Fruit fly (Drosophila melanogaster) whole organism, embryonic: Measurements from ENCODE around the gene CG3630.
A peak's percentile ranks its signal among the peaks of the same experiment; 100 is the strongest.

Experiments used
- Awh ChIP-seq: fragments of 200-800 bp; sonication (Bioruptor generic); IDR thresholded peaks from 2 replicates; pipeline ENCODE4, ENCODE4 v1.3.6; 2022; ENCODE audit warnings: missing biosample characterization, missing genetic modification characterization
- CG10274 ChIP-seq: fragments of 200-800 bp; sonication (Bioruptor generic); optimal IDR thresholded peaks from 3 replicates; lab custom pipeline; 2017; ENCODE audit warnings: missing biosample characterization, mild to moderate bottlenecking, missing genetic modification characterization
- CG10959 ChIP-seq: fragments of 200-800 bp; sonication (Bioruptor generic); IDR thresholded peaks from 2 replicates; pipeline ENCODE4 v1.3.6; 2022; ENCODE audit warnings: missing biosample characterization, missing genetic modification characterization
- CG11695 ChIP-seq: fragments of 200-800 bp; sonication (Bioruptor generic); IDR thresholded peaks from 3 replicates; pipeline ENCODE4 v1.3.6; 2022; ENCODE audit warnings: missing biosample characterization, missing genetic modification characterization
- CG13624 ChIP-seq: fragments of 200-800 bp; sonication (Bioruptor generic); optimal IDR thresholded peaks from 2 replicates; lab custom pipeline; 2016; ENCODE audit warnings: missing biosample characterization, missing genetic modification characterization
- CG15479 ChIP-seq: fragments of 200-800 bp; sonication (Bioruptor generic); optimal IDR thresholded peaks from 3 replicates; lab custom pipeline; 2019; ENCODE audit warnings: missing biosample characterization, mild to moderate bottlenecking, missing genetic modification characterization, moderate library complexity
- CG16779 ChIP-seq: fragments of 200-800 bp; sonication (Bioruptor generic); IDR thresholded peaks from 2 replicates; pipeline ENCODE4 v1.3.6; 2022; ENCODE audit warnings: missing biosample characterization, missing genetic modification characterization
- CG16863 ChIP-seq: fragments of 200-800 bp; sonication (Bioruptor generic); optimal IDR thresholded peaks from 3 replicates; lab custom pipeline; 2016; ENCODE audit warnings: missing biosample characterization, missing genetic modification characterization
- CG17802 ChIP-seq: fragments of 200-800 bp; sonication (Bioruptor generic); optimal IDR thresholded peaks from 2 replicates; lab custom pipeline; 2018; ENCODE audit warnings: missing biosample characterization, mild to moderate bottlenecking, missing genetic modification characterization, moderate library complexity
- CG18619 ChIP-seq: fragments of 200-800 bp; sonication (Bioruptor generic); optimal IDR thresholded peaks from 3 replicates; lab custom pipeline; 2017; ENCODE audit warnings: missing biosample characterization, mild to moderate bottlenecking, missing genetic modification characterization
- CG30403 ChIP-seq: fragments of 200-800 bp; sonication (Bioruptor generic); optimal IDR thresholded peaks from 3 replicates; lab custom pipeline; 2016; ENCODE audit warnings: missing biosample characterization, missing genetic modification characterization
- CG4282 ChIP-seq: fragments of 200-800 bp; sonication (Bioruptor generic); optimal IDR thresholded peaks from 2 replicates; lab custom pipeline; 2016; ENCODE audit warnings: missing biosample characterization, missing genetic modification characterization
- CG4730 ChIP-seq: fragments of 200-800 bp; sonication (Bioruptor generic); IDR thresholded peaks from 2 replicates; pipeline ENCODE4 v1.3.6; 2022; ENCODE audit warnings: missing biosample characterization, missing genetic modification characterization
- CG5180 ChIP-seq: fragments of 200-800 bp; sonication (Bioruptor generic); optimal IDR thresholded peaks from 3 replicates; lab custom pipeline; 2017; ENCODE audit warnings: missing biosample characterization, missing genetic modification characterization, mild to moderate bottlenecking, moderate library complexity, missing genetic modification reagents
- CG6254 ChIP-seq: fragments of 200-800 bp; sonication (Bioruptor generic); optimal IDR thresholded peaks from 3 replicates; lab custom pipeline; 2017; ENCODE audit warnings: mild to moderate bottlenecking, missing biosample characterization, missing genetic modification reagents, missing genetic modification characterization
- CG7963 ChIP-seq: fragments of 200-800 bp; sonication (Bioruptor generic); IDR thresholded peaks from 3 replicates; pipeline ENCODE4 v1.3.6; 2022; ENCODE audit warnings: missing biosample characterization, missing genetic modification characterization; ENCODE audit not compliant: partially characterized antibody
- CG8944 ChIP-seq: fragments of 200-800 bp; sonication (Bioruptor generic); optimal IDR thresholded peaks from 3 replicates; lab custom pipeline; 2016; ENCODE audit warnings: missing biosample characterization, missing genetic modification characterization
- CG9437 ChIP-seq: fragments of 200-800 bp; sonication (Bioruptor generic); optimal IDR thresholded peaks from 2 replicates; lab custom pipeline; 2018; ENCODE audit warnings: missing biosample characterization, mild to moderate bottlenecking, missing genetic modification characterization
- CoRest ChIP-seq: fragments of 200-800 bp; sonication (Bioruptor generic); optimal IDR thresholded peaks from 3 replicates; lab custom pipeline; 2018; ENCODE audit warnings: missing biosample characterization, mild to moderate bottlenecking, missing genetic modification characterization, moderate library complexity
- Dip3 ChIP-seq: fragments of 200-800 bp; sonication (Bioruptor generic); optimal IDR thresholded peaks from 3 replicates; lab custom pipeline; 2016; ENCODE audit warnings: missing biosample characterization, missing genetic modification characterization
- E2f2 ChIP-seq: fragments of 200-800 bp; sonication (Bioruptor generic); IDR thresholded peaks from 2 replicates; pipeline ENCODE4 v1.3.6; 2022; ENCODE audit warnings: missing biosample characterization, missing genetic modification characterization
- HmgD ChIP-seq: fragments of 200-800 bp; sonication (Bioruptor generic); optimal IDR thresholded peaks from 3 replicates; lab custom pipeline; 2016; ENCODE audit warnings: missing biosample characterization, missing genetic modification characterization
- HmgZ ChIP-seq: fragments of 200-800 bp; sonication (Bioruptor generic); optimal IDR thresholded peaks from 2 replicates; lab custom pipeline; 2018; ENCODE audit warnings: missing biosample characterization, mild to moderate bottlenecking, missing genetic modification characterization
- Lhr ChIP-seq: fragments of 200-800 bp; sonication (Bioruptor generic); optimal IDR thresholded peaks from 3 replicates; lab custom pipeline; 2017; ENCODE audit warnings: mild to moderate bottlenecking, missing biosample characterization, missing genetic modification reagents, missing genetic modification characterization
- Ravus ChIP-seq: fragments of 200-800 bp; sonication (Bioruptor generic); IDR thresholded peaks from 2 replicates; pipeline ENCODE4 v1.3.6; 2022; ENCODE audit warnings: missing biosample characterization, missing genetic modification characterization
- Xrp1 ChIP-seq: fragments of 200-800 bp; sonication (Bioruptor generic); IDR thresholded peaks from 2 replicates; pipeline ENCODE4 v1.3.6; 2022; ENCODE audit warnings: missing biosample characterization, missing genetic modification characterization
- YL-1 ChIP-seq: fragments of 200-800 bp; sonication (Bioruptor generic); optimal IDR thresholded peaks from 3 replicates; lab custom pipeline; 2017; ENCODE audit warnings: missing biosample characterization, mild to moderate bottlenecking, missing genetic modification characterization
- amos ChIP-seq: fragments of 200-800 bp; sonication (Bioruptor generic); IDR thresholded peaks from 2 replicates; pipeline ENCODE4 v1.3.6; 2022; ENCODE audit warnings: missing biosample characterization, missing genetic modification characterization; ENCODE audit not compliant: partially characterized antibody
- aop ChIP-seq: fragments of 200-800 bp; sonication (Bioruptor generic); IDR thresholded peaks from 2 replicates; pipeline ENCODE4 v1.3.6; 2022; ENCODE audit warnings: missing biosample characterization, missing genetic modification characterization
- ash1 ChIP-seq: fragments of 200-800 bp; sonication (Bioruptor generic); optimal IDR thresholded peaks from 2 replicates; lab custom pipeline; 2018; ENCODE audit warnings: missing biosample characterization, mild to moderate bottlenecking, missing genetic modification characterization
- chinmo ChIP-seq: fragments of 200-800 bp; sonication (Bioruptor generic); IDR thresholded peaks from 4 replicates; pipeline ENCODE4 v1.3.6; 2022; ENCODE audit warnings: missing biosample characterization, missing genetic modification characterization; ENCODE audit not compliant: partially characterized antibody
- dm ChIP-seq: fragments of 200-800 bp; sonication (Bioruptor generic); optimal IDR thresholded peaks from 3 replicates; lab custom pipeline; 2016; ENCODE audit warnings: missing biosample characterization, missing genetic modification characterization
- gem ChIP-seq: fragments of 200-800 bp; sonication (Bioruptor generic); optimal IDR thresholded peaks from 2 replicates; lab custom pipeline; 2019; ENCODE audit warnings: missing biosample characterization, mild to moderate bottlenecking, missing genetic modification characterization, moderate library complexity
- hkb ChIP-seq, 2 experiments: fragments of 200-800 bp in 1 of 2; fragments of >200 bp in 1 of 2; sonication (Bioruptor generic) in 1 of 2; IDR thresholded peaks in 1 of 2; optimal IDR thresholded peaks in 1 of 2; 2 replicates each; pipeline versions ENCODE4 v1.3.6 to Lab custom; 2017 to 2022; ENCODE audit warnings: missing biosample characterization in 1 of 2, missing genetic modification characterization in 1 of 2
- inv ChIP-seq: fragments of 200-800 bp; sonication (Bioruptor generic); IDR thresholded peaks from 2 replicates; pipeline ENCODE4 v1.3.6; 2022; ENCODE audit warnings: missing biosample characterization, missing genetic modification characterization; ENCODE audit not compliant: partially characterized antibody
- kah ChIP-seq: fragments of 200-800 bp; sonication (Bioruptor generic); optimal IDR thresholded peaks from 2 replicates; lab custom pipeline; 2018; ENCODE audit warnings: missing biosample characterization, mild to moderate bottlenecking, missing genetic modification characterization
- ken ChIP-seq: fragments of 200-800 bp; sonication (Bioruptor generic); IDR thresholded peaks from 3 replicates; pipeline ENCODE4 v1.3.6; 2022; ENCODE audit warnings: missing biosample characterization, missing genetic modification characterization
- lilli ChIP-seq: fragments of 200-800 bp; sonication (Bioruptor generic); optimal IDR thresholded peaks from 3 replicates; lab custom pipeline; 2016; ENCODE audit warnings: missing biosample characterization, missing genetic modification characterization
- maf-S ChIP-seq: fragments of 200-800 bp; sonication (Bioruptor generic); optimal IDR thresholded peaks from 2 replicates; lab custom pipeline; 2016; ENCODE audit warnings: missing biosample characterization, missing genetic modification characterization
- otp ChIP-seq: fragments of 200-800 bp; sonication (Bioruptor generic); IDR thresholded peaks from 3 replicates; pipeline ENCODE4, ENCODE4 v1.3.6; 2022; ENCODE audit warnings: missing biosample characterization, missing genetic modification characterization
- pan ChIP-seq, 4 experiments: fragments of >200 bp in 3 of 4; fragments of 200-800 bp in 1 of 4; sonication (Bioruptor generic) in 1 of 4; optimal IDR thresholded peaks in 3 of 4; IDR thresholded peaks in 1 of 4; 2 replicates each; pipeline versions ENCODE4 v1.3.6 to Lab custom; 2017 to 2022; ENCODE audit warnings: missing biosample characterization in 2 of 4, missing genetic modification characterization in 2 of 4, mixed read lengths in 1 of 4
- psq ChIP-seq: fragments of 200-800 bp; sonication (Bioruptor generic); optimal IDR thresholded peaks from 2 replicates; lab custom pipeline; 2017; ENCODE audit warnings: missing biosample characterization, missing genetic modification characterization
- sens ChIP-seq: fragments of 200-800 bp; sonication (Bioruptor generic); peaks from one replicate; lab custom pipeline; 2016; ENCODE audit warnings: missing biosample characterization, missing genetic modification characterization
- so ChIP-seq: fragments of 200-800 bp; sonication (Bioruptor generic); IDR thresholded peaks from 3 replicates; pipeline ENCODE4 v1.3.6; 2022; ENCODE audit warnings: missing biosample characterization, missing genetic modification characterization
- tup ChIP-seq: fragments of 200-800 bp; sonication (Bioruptor generic); optimal IDR thresholded peaks from 2 replicates; lab custom pipeline; 2016; ENCODE audit warnings: missing biosample characterization, mild to moderate bottlenecking, missing genetic modification characterization, moderate library complexity
- unpg ChIP-seq: fragments of 200-800 bp; sonication (Bioruptor generic); optimal IDR thresholded peaks from 3 replicates; lab custom pipeline; 2018; ENCODE audit warnings: missing biosample characterization, mild to moderate bottlenecking, missing genetic modification characterization, moderate library complexity
- vvl ChIP-seq: fragments of 200-800 bp; sonication (Bioruptor generic); IDR thresholded peaks from 2 replicates; pipeline ENCODE4 v1.3.6; 2022; ENCODE audit warnings: missing biosample characterization, missing genetic modification characterization

Gene CG3630

DNA sequence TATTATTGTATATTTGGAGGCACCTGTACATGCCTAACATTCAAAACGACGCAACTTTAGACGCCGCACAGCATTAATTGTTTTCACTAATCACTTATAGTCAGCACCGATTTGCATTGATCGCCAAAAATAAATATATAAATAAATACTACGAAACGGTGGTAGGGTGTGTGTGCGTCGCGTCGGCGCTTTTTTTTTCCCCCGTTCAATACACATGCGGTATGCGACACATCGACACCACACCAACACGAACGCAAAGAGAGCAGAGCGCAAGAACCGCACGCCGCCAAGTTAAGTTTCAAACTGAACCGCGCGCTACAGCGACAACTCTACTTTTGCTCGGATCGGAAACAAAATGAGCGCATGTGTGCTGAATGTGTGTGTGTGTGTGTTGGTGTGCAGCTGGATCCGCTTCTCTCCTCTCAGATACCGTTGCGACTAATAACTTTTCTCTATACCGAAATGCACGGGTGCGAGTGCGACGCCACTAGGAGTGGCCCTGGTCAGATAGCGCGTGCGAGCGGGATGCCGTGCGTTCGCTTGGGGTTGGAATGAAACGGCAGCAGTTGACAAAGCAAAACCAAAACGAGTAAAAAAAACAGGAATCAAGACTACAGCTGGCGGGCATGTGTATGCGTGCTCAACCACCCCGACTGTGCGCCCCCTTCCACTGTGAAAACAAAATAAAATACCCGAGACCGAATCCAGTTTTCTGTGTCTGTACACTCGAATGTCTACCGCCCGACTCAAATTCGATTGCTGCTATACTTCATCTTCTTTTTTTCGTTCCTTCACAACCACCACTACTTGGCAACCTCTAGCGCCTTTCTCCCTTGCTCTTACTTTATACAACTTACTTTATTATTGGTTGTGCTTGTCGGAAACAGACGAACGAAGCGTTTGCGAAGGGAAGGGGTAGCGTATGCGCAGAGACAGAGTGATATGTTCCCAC lies 38.7 kb upstream of the CG3630 start, which contains the start of gene ph-d (continued):
- peak; percentile 69; the same call in 1 of the 2 replicates for TF ChIP-seq aop (GFP tag; lab: Robert Waterston, UW)
- TF ChIP-seq maf-S (GFP tag; lab: Kevin White, UChicago) = no peak
- TF ChIP-seq lilli (GFP tag; lab: Kevin White, UChicago) = peak; percentile 52
- no peak for TF ChIP-seq CG6254 (GFP tag; lab: Kevin White, UChicago)
- no peak for TF ChIP-seq amos (GFP tag; lab: Robert Waterston, UW)
- TF ChIP-seq CG8944 = no peak
- TF ChIP-seq ash1 (GFP tag; lab: Kevin White, UChicago) = peak; percentile 80
- no peak for TF ChIP-seq psq (GFP tag; lab: Kevin White, UChicago)
- TF ChIP-seq pan (optimal IDR thresholded peaks at IDR 0.05; lab: Kevin White, UChicago) = no peak
- TF ChIP-seq pan (GFP tag; optimal IDR thresholded peaks at IDR 0.05 in 1 of 2, IDR thresholded peaks at IDR 0.05 in 1 of 2) = peak in 1 of 2 experiments; percentile 35
- peak; percentile 67 for TF ChIP-seq dm (GFP tag; lab: Kevin White, UChicago)
- TF ChIP-seq E2f2 (GFP tag; lab: Robert Waterston, UW) = peak; percentile 68
- TF ChIP-seq so (GFP tag; lab: Robert Waterston, UW) = no peak
- TF ChIP-seq otp (GFP tag; lab: Robert Waterston, UW) = no peak
- no peak for TF ChIP-seq CG16863 (GFP tag; lab: Kevin White, UChicago)
- peak; percentile 92 for TF ChIP-seq sens (GFP tag; lab: Kevin White, UChicago)
- TF ChIP-seq ken (GFP tag; lab: Robert Waterston, UW) = 0 out of 3 replicates have a peak, but pooled peaks have one; percentile 7
- peak; percentile 58 for TF ChIP-seq HmgD (GFP tag; lab: Kevin White, UChicago)
- TF ChIP-seq CG10959 (GFP tag; lab: Robert Waterston, UW) = no peak
- peak; percentile 27 for TF ChIP-seq YL-1 (GFP tag; lab: Kevin White, UChicago)
- TF ChIP-seq CG5180 (GFP tag; lab: Kevin White, UChicago) = peak; percentile 45
- peak; percentile 38 for TF ChIP-seq CG18619
- peak; percentile 54 for TF ChIP-seq unpg
- TF ChIP-seq Ravus = no peak
- peak; percentile 44 for TF ChIP-seq HmgZ
- TF ChIP-seq chinmo = peak; percentile 95; the same call in 3 of the 4 replicates
- peak; percentile 42 for TF ChIP-seq CG30403 (GFP tag; lab: Kevin White, UChicago)
- no peak for TF ChIP-seq CG4730 (GFP tag; lab: Robert Waterston, UW)
- no peak for TF ChIP-seq CG13624 (GFP tag; lab: Kevin White, UChicago)
- TF ChIP-seq CG10274 (GFP tag; lab: Kevin White, UChicago) = peak; percentile 24
- no peak for TF ChIP-seq kah (GFP tag; lab: Kevin White, UChicago)
- TF ChIP-seq CoRest = peak; percentile 22
- TF ChIP-seq CG7963 (GFP tag; lab: Robert Waterston, UW) = 0 out of 3 replicates have a peak, but pooled peaks have one; percentile 25
- TF ChIP-seq CG15479 (GFP tag; lab: Kevin White, UChicago) = peak; percentile 69
- TF ChIP-seq Xrp1 (GFP tag; lab: Robert Waterston, UW) = peak; percentile 54; the same call in 1 of the 2 replicates
- peak; percentile 7 for TF ChIP-seq Dip3 (GFP tag; lab: Kevin White, UChicago)
- no peak for TF ChIP-seq tup (GFP tag; lab: Kevin White, UChicago)
- peak; percentile 35 for TF ChIP-seq Lhr (GFP tag; lab: Kevin White, UChicago)
- TF ChIP-seq Awh (GFP tag; lab: Robert Waterston, UW) = no peak
- TF ChIP-seq CG9437 (GFP tag; lab: Kevin White, UChicago) = peak; percentile 25
- TF ChIP-seq CG16779 (GFP tag; lab: Robert Waterston, UW) = no peak
- TF ChIP-seq gem (tag; lab: Kevin White, UChicago) = peak; percentile 74
- no peak; the same call in 1 of the 2 replicates for TF ChIP-seq inv (GFP tag; lab: Robert Waterston, UW)
- peak; percentile 4 for TF ChIP-seq CG17802 (tag; lab: Kevin White, UChicago)
- peak; percentile 70 for TF ChIP-seq vvl (GFP tag; lab: Robert Waterston, UW)
- no peak for TF ChIP-seq CG4282 (GFP tag; lab: Kevin White, UChicago)
- TF ChIP-seq CG11695 (GFP tag; lab: Robert Waterston, UW) = peak; percentile 36; the same call in 1 of the 3 replicates
- TF ChIP-seq hkb (optimal IDR thresholded peaks at IDR 0.05; lab: Kevin White, UChicago) = no peak
- peak; percentile 60 for TF ChIP-seq hkb (GFP tag; IDR thresholded peaks at IDR 0.05; lab: Robert Waterston, UW)
